Fruit fly (Drosophila melanogaster): ENCODE measurements around the gene CG5888.

CG5888 gene

DNA sequence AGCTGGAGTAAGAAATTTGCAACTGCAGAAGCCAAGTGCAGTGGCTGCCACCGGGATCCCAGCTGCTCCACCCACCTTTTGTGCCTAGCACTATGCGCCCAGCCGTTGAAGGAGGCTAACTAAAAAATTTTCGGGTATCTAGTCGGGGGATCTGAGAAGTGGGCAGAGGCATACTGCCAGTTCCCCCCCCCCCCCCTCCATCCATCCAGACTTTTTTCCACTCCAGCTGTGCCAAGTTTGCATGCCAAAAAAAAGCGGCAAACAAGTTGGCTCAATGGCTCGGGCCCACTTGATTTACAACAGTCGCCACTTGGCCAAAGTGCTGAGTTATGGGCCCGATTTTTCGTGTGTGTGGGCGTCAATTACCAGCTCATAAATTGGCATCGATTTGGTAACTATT lies 50.8 kb downstream of the CG5888 start:
- TF ChIP-seq CG10348 (GFP tag; IDR thresholded peaks at IDR 0.05) (no peak), CG8301 (tag; optimal IDR thresholded peaks at IDR 0.05) (no peak), EcR (GFP tag; optimal IDR thresholded peaks at IDR 0.05) (no peak), CG13204 (GFP tag; optimal IDR thresholded peaks at IDR 0.05) (no peak), Pif1B (GFP tag; optimal IDR thresholded peaks at IDR 0.05) (no peak), rn (GFP tag; IDR thresholded peaks at IDR 0.05) (no peak), Pif1A (GFP tag; optimal IDR thresholded peaks at IDR 0.05) (no peak), CG34367 (tag; optimal IDR thresholded peaks at IDR 0.05) (no peak), CG15710 (tag; optimal IDR thresholded peaks at IDR 0.05) (no peak), Ets98B (GFP tag; IDR thresholded peaks at IDR 0.05) (no peak), CG12605 (GFP tag; IDR thresholded peaks at IDR 0.05) (no peak), gl (tag; optimal IDR thresholded peaks at IDR 0.05) (no peak), CG32121 (GFP tag; IDR thresholded peaks at IDR 0.05) (no peak), fd96Ca (GFP tag; IDR thresholded peaks at IDR 0.05) (no peak)

DNA sequence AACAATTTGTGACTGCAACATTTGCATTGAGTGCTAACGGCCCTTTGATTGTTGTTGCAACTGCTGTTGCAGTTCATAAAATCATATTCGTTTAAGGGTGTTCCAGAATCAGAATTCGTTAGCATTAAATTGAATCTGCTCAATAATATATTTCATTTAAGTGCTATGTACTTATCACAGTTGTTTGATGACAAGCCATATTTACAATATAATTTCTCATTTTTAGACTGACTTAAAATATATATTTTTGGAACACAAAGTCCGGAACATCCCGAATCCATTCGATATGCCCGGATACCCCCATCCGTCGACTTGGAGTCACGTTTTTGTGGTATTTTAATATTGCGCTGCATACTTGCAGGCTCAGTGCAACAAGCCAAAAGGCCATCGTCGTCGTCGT lies 57.5 kb downstream of the CG5888 start:
- TF ChIP-seq CG8301 (tag; optimal IDR thresholded peaks at IDR 0.05) (no peak), Pif1A (GFP tag; optimal IDR thresholded peaks at IDR 0.05) (no peak), CG10348 (GFP tag; IDR thresholded peaks at IDR 0.05) (no peak), CG9948 (tag; optimal IDR thresholded peaks at IDR 0.05) (no peak), CG15710 (tag; optimal IDR thresholded peaks at IDR 0.05) (no peak), gl (tag; optimal IDR thresholded peaks at IDR 0.05) (no peak), CG8159 (tag; optimal IDR thresholded peaks at IDR 0.05) (peak; percentile 23), CG4496 (GFP tag; IDR thresholded peaks at IDR 0.05) (peak; percentile 51; the same call in 1 of the 3 replicates), fd96Ca (GFP tag; IDR thresholded peaks at IDR 0.05) (peak; percentile 29; the same call in 1 of the 3 replicates), EcR (GFP tag; optimal IDR thresholded peaks at IDR 0.05) (no peak), CG34367 (tag; optimal IDR thresholded peaks at IDR 0.05) (no peak)

DNA sequence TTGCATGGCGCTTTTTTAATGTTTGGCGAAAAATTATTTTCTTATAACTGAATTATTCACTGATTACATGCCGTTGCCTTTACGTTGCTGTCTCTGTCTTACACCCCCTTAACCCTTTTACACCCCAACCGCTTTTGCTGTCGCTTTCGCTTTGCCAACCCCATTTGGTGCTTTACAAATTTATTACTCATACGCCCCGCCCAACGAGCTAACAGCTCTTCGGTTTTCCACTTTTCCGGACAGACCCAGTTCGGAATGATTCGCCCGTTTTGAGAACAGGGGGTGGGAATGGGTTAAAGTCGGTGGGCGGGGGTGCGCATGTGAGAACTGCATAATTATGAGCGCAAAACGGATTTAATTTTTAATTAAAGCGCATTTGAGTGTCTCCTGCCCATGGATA lies 67.3 kb downstream of the CG5888 start:
- TF ChIP-seq CG15710 (tag; optimal IDR thresholded peaks at IDR 0.05), result no peak
- TF ChIP-seq Pif1A (GFP tag; optimal IDR thresholded peaks at IDR 0.05), result no peak
- no peak for TF ChIP-seq Snoo (tag; optimal IDR thresholded peaks at IDR 0.05)
- no peak for TF ChIP-seq Ets98B (GFP tag; IDR thresholded peaks at IDR 0.05)
- no peak for TF ChIP-seq CG4496 (GFP tag; IDR thresholded peaks at IDR 0.05)
- no peak for TF ChIP-seq CG34367 (tag; optimal IDR thresholded peaks at IDR 0.05)
- TF ChIP-seq EcR (GFP tag; optimal IDR thresholded peaks at IDR 0.05), result no peak
- no peak for TF ChIP-seq CG14655 (GFP tag; optimal IDR thresholded peaks at IDR 0.05)
- no peak for TF ChIP-seq fd96Ca (GFP tag; IDR thresholded peaks at IDR 0.05)
- TF ChIP-seq CG8159 (tag; optimal IDR thresholded peaks at IDR 0.05), result no peak
- TF ChIP-seq CG10348 (GFP tag; IDR thresholded peaks at IDR 0.05), result no peak
- TF ChIP-seq CG13204 (GFP tag; optimal IDR thresholded peaks at IDR 0.05), result no peak

DNA sequence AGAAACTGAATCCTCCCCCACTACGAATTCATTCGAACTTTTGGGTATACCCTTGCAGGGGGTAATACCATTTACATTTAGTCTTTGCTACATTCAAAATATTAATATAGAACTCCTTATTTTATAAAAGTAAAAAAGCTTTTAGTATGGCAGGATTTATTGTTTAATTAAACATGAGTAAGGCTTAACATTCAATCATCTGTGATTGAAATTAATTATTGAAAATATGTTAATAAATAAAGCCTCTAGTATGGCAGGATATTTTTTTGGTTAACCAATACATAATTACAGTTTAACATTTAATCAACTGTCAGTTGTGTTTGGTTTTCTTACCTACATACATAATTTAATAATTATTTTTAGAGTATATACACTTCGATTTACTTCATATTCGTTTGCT lies 73.6 kb downstream of the CG5888 start:
- no peak for TF ChIP-seq CG9948 (tag; optimal IDR thresholded peaks at IDR 0.05)
- no peak for TF ChIP-seq Ets98B (GFP tag; IDR thresholded peaks at IDR 0.05)
- TF ChIP-seq CG14655 (GFP tag; optimal IDR thresholded peaks at IDR 0.05), result no peak
- no peak for TF ChIP-seq CG15710 (tag; optimal IDR thresholded peaks at IDR 0.05)
- no peak for TF ChIP-seq Snoo (tag; optimal IDR thresholded peaks at IDR 0.05)
- TF ChIP-seq CG4496 (GFP tag; IDR thresholded peaks at IDR 0.05), result no peak
- TF ChIP-seq CG34367 (tag; optimal IDR thresholded peaks at IDR 0.05), result no peak
- TF ChIP-seq CG10348 (GFP tag; IDR thresholded peaks at IDR 0.05), result no peak
- TF ChIP-seq CG17806 (tag; optimal IDR thresholded peaks at IDR 0.05), result no peak
- no peak for TF ChIP-seq CG8159 (tag; optimal IDR thresholded peaks at IDR 0.05)
- TF ChIP-seq fd96Ca (GFP tag; IDR thresholded peaks at IDR 0.05), result no peak
- TF ChIP-seq CG32121 (GFP tag; IDR thresholded peaks at IDR 0.05), result no peak
- TF ChIP-seq rn (GFP tag; IDR thresholded peaks at IDR 0.05), result no peak

DNA sequence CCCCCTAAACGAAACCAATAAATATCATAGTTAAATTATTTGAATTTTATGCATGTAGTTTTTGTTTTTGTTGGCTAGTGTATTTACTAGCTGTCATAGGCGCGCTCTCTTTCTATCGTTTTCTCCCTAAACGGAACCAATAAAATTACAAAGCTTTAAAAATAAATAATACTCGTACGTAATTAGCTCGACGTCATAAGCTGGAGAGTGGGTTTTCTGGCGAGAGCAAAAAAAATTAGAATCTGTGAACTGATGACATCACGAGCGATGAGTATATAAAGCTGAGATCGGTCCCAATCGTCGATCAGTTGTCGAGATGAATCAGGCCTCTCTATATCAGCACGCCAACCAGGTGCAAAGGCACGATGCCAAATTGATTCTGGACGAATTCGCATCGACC lies 82.7 kb downstream of the CG5888 start, which contains the start of gene jhamt:
jhamt (plus strand) TSS at position 301 of the 400 bp plus-strand sequence.
- TF ChIP-seq CG32121 (GFP tag; IDR thresholded peaks at IDR 0.05) (no peak), gl (tag; optimal IDR thresholded peaks at IDR 0.05) (no peak), Snoo (tag; optimal IDR thresholded peaks at IDR 0.05) (no peak), CG12605 (GFP tag; IDR thresholded peaks at IDR 0.05) (no peak), CG4496 (GFP tag; IDR thresholded peaks at IDR 0.05) (no peak), CG15710 (tag; optimal IDR thresholded peaks at IDR 0.05) (no peak), CG8159 (tag; optimal IDR thresholded peaks at IDR 0.05) (no peak), CG17806 (tag; optimal IDR thresholded peaks at IDR 0.05) (no peak), rn (GFP tag; IDR thresholded peaks at IDR 0.05) (no peak), fd96Ca (GFP tag; IDR thresholded peaks at IDR 0.05) (no peak), Pif1B (GFP tag; optimal IDR thresholded peaks at IDR 0.05) (no peak), CG14655 (GFP tag; optimal IDR thresholded peaks at IDR 0.05) (no peak), CG13204 (GFP tag; optimal IDR thresholded peaks at IDR 0.05) (no peak), Ets98B (GFP tag; IDR thresholded peaks at IDR 0.05) (no peak), Pif1A (GFP tag; optimal IDR thresholded peaks at IDR 0.05) (no peak), CG34367 (tag; optimal IDR thresholded peaks at IDR 0.05) (no peak)

DNA sequence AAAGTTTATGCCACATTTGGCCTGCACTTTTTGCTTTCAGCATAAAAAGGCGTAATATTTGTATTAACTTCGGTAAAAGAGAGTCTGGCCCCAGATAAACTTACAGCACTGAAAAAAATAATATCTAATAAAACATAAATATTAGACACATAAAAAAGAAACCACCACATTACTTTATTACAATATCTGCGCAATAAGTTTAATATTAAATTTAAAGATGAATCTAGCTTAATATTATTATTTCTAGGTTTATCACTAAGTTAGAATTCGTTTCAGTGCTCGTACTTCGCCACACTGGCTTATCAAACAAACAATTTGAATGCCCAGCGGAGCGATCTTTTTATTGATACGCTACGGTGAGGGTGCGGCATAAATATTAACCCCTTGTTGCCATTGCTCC lies 90.4 kb downstream of the CG5888 start:
- TF ChIP-seq CG12605 (GFP tag; IDR thresholded peaks at IDR 0.05) (no peak), Pif1B (GFP tag; optimal IDR thresholded peaks at IDR 0.05) (no peak), Pif1A (GFP tag; optimal IDR thresholded peaks at IDR 0.05) (no peak), CG8159 (tag; optimal IDR thresholded peaks at IDR 0.05) (peak; percentile 39), CG10348 (GFP tag; IDR thresholded peaks at IDR 0.05) (no peak), CG9948 (tag; optimal IDR thresholded peaks at IDR 0.05) (no peak), CG8301 (tag; optimal IDR thresholded peaks at IDR 0.05) (no peak), D1 (tag; optimal IDR thresholded peaks at IDR 0.05) (no peak), rn (GFP tag; IDR thresholded peaks at IDR 0.05) (no peak), CG15710 (tag; optimal IDR thresholded peaks at IDR 0.05) (peak; percentile 34), CG14655 (GFP tag; optimal IDR thresholded peaks at IDR 0.05) (no peak)
